Fruit fly (Drosophila melanogaster): ENCODE results near the gene Pde11.

Pde11 gene

DNA sequence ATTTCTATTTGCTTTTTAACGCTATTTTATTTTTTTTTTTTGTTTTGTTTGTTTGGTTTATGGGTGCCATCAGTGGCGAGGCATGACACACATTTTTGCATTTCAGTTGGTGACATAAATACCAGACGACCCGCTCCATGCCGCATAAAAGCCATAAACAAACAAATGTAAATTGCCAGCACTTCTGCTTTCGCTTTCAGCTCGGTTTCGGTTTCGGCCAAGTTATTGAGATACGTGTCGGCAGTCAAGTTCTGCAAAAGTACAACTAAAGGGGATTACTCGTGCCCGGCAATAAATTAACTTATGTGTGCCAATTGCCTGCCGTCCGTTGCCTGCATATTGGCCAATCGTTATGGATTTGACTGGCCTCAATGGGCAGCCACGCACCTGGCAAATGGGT lies 65.2 kb downstream of the Pde11 start:
- TF ChIP-seq h (GFP tag; optimal IDR thresholded peaks at IDR 0.05) (no peak), sv (GFP tag; optimal IDR thresholded peaks at IDR 0.05) (no peak), psq (GFP tag; optimal IDR thresholded peaks at IDR 0.05) (no peak), Sp1 (GFP tag; optimal IDR thresholded peaks at IDR 0.05) (no peak)

dm6 chr2L:18523003-18523402 lies 67.1 kb downstream of the Pde11 start:
- TF ChIP-seq CG32264 (GFP tag; optimal IDR thresholded peaks at IDR 0.05) (no peak), dsf (GFP tag; optimal IDR thresholded peaks at IDR 0.05; ENCODE audit: borderline replicate concordance) (no peak), fru (GFP tag; optimal IDR thresholded peaks at IDR 0.05) (peak; percentile 38), woc (GFP tag; optimal IDR thresholded peaks at IDR 0.05) (no peak), Mio (GFP tag; optimal IDR thresholded peaks at IDR 0.05) (no peak), jim (GFP tag; optimal IDR thresholded peaks at IDR 0.05) (no peak), Rel (GFP tag; optimal IDR thresholded peaks at IDR 0.05) (no peak), Rel (tag; optimal IDR thresholded peaks at IDR 0.05) (no peak), ey (GFP tag; optimal IDR thresholded peaks at IDR 0.05) (no peak), foxo (GFP tag; optimal IDR thresholded peaks at IDR 0.05) (peak in 1 of 2 experiments; percentile 10), Myc (optimal IDR thresholded peaks at IDR 0.05) (no peak), h (GFP tag; optimal IDR thresholded peaks at IDR 0.05) (no peak), Dif (GFP tag; optimal IDR thresholded peaks at IDR 0.05; ENCODE audit: partially characterized antibody) (no peak)

DNA sequence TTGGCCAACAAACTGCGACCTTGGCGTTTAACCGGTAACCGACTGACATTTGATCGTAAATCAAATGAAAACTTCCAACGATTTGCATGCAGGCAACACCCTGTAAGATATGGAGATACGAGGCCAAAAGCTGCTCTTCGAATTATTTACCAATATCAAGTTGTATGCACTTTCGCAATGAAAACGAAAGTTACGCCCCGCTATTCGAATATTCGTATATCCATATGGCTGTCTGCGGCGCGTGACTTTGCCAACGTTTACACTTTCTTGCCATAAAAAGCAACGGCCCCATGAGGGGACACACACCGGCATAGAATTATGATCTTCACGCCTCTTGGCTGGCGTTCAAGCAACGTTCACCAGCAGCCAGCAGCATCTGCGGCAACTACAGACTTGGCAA lies 67.9 kb downstream of the Pde11 start:
- TF ChIP-seq sv (GFP tag; optimal IDR thresholded peaks at IDR 0.05), result no peak

- no peak for TF ChIP-seq CrebA (GFP tag; optimal IDR thresholded peaks at IDR 0.05; ENCODE audit: borderline replicate concordance)
- no peak for TF ChIP-seq GATAd (GFP tag; optimal IDR thresholded peaks at IDR 0.05)
- TF ChIP-seq Mio (GFP tag; optimal IDR thresholded peaks at IDR 0.05), result no peak
- no peak for TF ChIP-seq pan (optimal IDR thresholded peaks at IDR 0.05)
- no peak for TF ChIP-seq Dif (GFP tag; optimal IDR thresholded peaks at IDR 0.05; ENCODE audit: partially characterized antibody)
- no peak for TF ChIP-seq ey (GFP tag; optimal IDR thresholded peaks at IDR 0.05)
- TF ChIP-seq Hnf4 (GFP tag; optimal IDR thresholded peaks at IDR 0.05), result no peak
- TF ChIP-seq HLH106 (tag; optimal IDR thresholded peaks at IDR 0.05), result no peak
Observed at dm6 chr2L:18518852-18519251, 71.3 kb downstream of the Pde11 start.

DNA sequence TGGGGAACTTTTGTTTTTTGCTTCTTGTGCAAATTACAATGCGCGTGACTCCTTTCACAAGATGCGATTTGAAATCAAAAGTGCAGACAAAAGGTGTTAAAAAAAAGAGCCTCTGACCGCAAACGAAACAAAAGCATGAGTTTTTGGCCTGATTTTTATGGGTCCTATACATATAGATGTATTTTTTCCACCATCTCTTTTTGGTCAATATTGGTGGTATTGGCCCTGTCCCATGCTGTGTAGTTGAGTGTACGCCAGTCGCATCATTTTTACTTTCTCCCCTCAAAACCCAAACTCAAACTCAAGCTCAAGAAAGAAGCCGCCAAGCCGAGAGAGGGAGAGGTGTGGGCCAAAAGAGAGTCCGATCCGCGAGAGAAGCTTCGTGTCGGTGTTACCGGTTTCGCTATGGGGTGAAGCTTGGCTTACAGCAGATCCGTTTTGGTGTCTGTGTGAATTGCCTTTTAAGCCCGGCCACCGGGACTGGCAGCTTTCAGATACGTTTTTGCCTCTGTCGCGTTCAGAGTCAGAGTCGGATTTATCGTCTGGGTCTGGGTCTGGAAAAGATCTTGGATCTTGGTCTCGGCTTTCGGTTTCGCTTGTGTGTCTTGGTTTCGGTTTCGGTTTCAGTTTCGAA lies 73.0 kb downstream of the Pde11 start, which contains the start of gene CG10211:
CG10211 (plus strand) TSS at position 486 of the 634 bp plus-strand sequence.
- no peak for TF ChIP-seq GATAd (GFP tag; optimal IDR thresholded peaks at IDR 0.05)
- peak; percentile 27 for TF ChIP-seq h (GFP tag; optimal IDR thresholded peaks at IDR 0.05)
- peak; percentile 50 for TF ChIP-seq psq (GFP tag; optimal IDR thresholded peaks at IDR 0.05)
- peak; percentile 28 for TF ChIP-seq rgr (GFP tag; optimal IDR thresholded peaks at IDR 0.05)
- TF ChIP-seq br (GFP tag; optimal IDR thresholded peaks at IDR 0.05), result peak; percentile 53
- peak; percentile 42 for TF ChIP-seq HLH106 (tag; optimal IDR thresholded peaks at IDR 0.05)
- TF ChIP-seq Dif (GFP tag; optimal IDR thresholded peaks at IDR 0.05; ENCODE audit: partially characterized antibody), result peak; percentile 75
- no peak for TF ChIP-seq CG32264 (GFP tag; optimal IDR thresholded peaks at IDR 0.05)
- TF ChIP-seq pan (optimal IDR thresholded peaks at IDR 0.05), result no peak
- TF ChIP-seq fru (GFP tag; optimal IDR thresholded peaks at IDR 0.05), result peak; percentile 60
- no peak for TF ChIP-seq tai (GFP tag; optimal IDR thresholded peaks at IDR 0.05)
- peak; percentile 36 for TF ChIP-seq OdsH (GFP tag; optimal IDR thresholded peaks at IDR 0.05)
- TF ChIP-seq dsf (GFP tag; optimal IDR thresholded peaks at IDR 0.05; ENCODE audit: borderline replicate concordance), result no peak
- peak; percentile 10 for TF ChIP-seq Hnf4 (GFP tag; optimal IDR thresholded peaks at IDR 0.05)
- TF ChIP-seq dmrt93B (GFP tag; optimal IDR thresholded peaks at IDR 0.05), result peak; percentile 10
- no peak for TF ChIP-seq sage (GFP tag; optimal IDR thresholded peaks at IDR 0.05)
- TF ChIP-seq brk (GFP tag; optimal IDR thresholded peaks at IDR 0.05), result no peak
- no peak for TF ChIP-seq lola (GFP tag; optimal IDR thresholded peaks at IDR 0.05)
- peak; percentile 20 for TF ChIP-seq Sp1 (GFP tag; optimal IDR thresholded peaks at IDR 0.05)
- no peak for TF ChIP-seq Rel (GFP tag; optimal IDR thresholded peaks at IDR 0.05)
- no peak for TF ChIP-seq Rel (tag; optimal IDR thresholded peaks at IDR 0.05)
- TF ChIP-seq N (GFP tag; optimal IDR thresholded peaks at IDR 0.05), result no peak
- TF ChIP-seq sv (GFP tag; optimal IDR thresholded peaks at IDR 0.05), result no peak
- TF ChIP-seq usp (GFP tag; optimal IDR thresholded peaks at IDR 0.05), result no peak
- peak; percentile 53 for TF ChIP-seq woc (GFP tag; optimal IDR thresholded peaks at IDR 0.05)
- peak in 1 of 2 experiments; percentile 38 for TF ChIP-seq foxo (GFP tag; optimal IDR thresholded peaks at IDR 0.05)
- peak; percentile 11 for TF ChIP-seq CG9705 (GFP tag; optimal IDR thresholded peaks at IDR 0.05)
- TF ChIP-seq Myc (optimal IDR thresholded peaks at IDR 0.05), result no peak
- TF ChIP-seq dl (GFP tag; optimal IDR thresholded peaks at IDR 0.05; ENCODE audit: insufficient read depth in 1 of 2, partially characterized antibody in 2 of 2), result peak in 1 of 2 experiments; percentile 63
- TF ChIP-seq Hr83 (GFP tag; optimal IDR thresholded peaks at IDR 0.05; ENCODE audit: poor library complexity, severe bottlenecking), result no peak
- no peak for TF ChIP-seq Mio (GFP tag; optimal IDR thresholded peaks at IDR 0.05)
- TF ChIP-seq Abd-B (GFP tag; optimal IDR thresholded peaks at IDR 0.05), result no peak
- no peak for TF ChIP-seq Hr78 (GFP tag; optimal IDR thresholded peaks at IDR 0.05)
- peak; percentile 34 for TF ChIP-seq ey (GFP tag; optimal IDR thresholded peaks at IDR 0.05)
- TF ChIP-seq Vsx2 (GFP tag; optimal IDR thresholded peaks at IDR 0.05; ENCODE audit: partially characterized antibody), result peak; percentile 35
- TF ChIP-seq Jra (GFP tag; optimal IDR thresholded peaks at IDR 0.05), result no peak
- TF ChIP-seq CrebA (GFP tag; optimal IDR thresholded peaks at IDR 0.05; ENCODE audit: borderline replicate concordance), result no peak
- no peak for TF ChIP-seq Dfd (GFP tag; optimal IDR thresholded peaks at IDR 0.05)
